Worm (Caenorhabditis elegans) whole organism, L1 larva: Measurements from ENCODE around the gene ddr-1.

ENCODE experiments used
- fkh-4 ChIP-seq: sonication (generic microtip); optimal IDR thresholded peaks from 2 replicates; lab custom pipeline; 2016; ENCODE audit warnings: missing compliant biosample characterization, missing genetic modification characterization, borderline replicate concordance
- fos-1 ChIP-seq: fragments of 150-350 bp; optimal IDR thresholded peaks from 2 replicates; lab custom pipeline; 2014; ENCODE audit warnings: missing biosample characterization, missing genetic modification characterization
- nhr-47 ChIP-seq: sonication (generic microtip); optimal IDR thresholded peaks from 2 replicates; lab custom pipeline; 2016; ENCODE audit warnings: mild to moderate bottlenecking, missing genetic modification characterization, moderate library complexity, missing compliant biosample characterization
- snpc-4 ChIP-seq: fragments of 150-350 bp; optimal IDR thresholded peaks from 2 replicates; lab custom pipeline; 2014; ENCODE audit warnings: missing biosample characterization, missing genetic modification characterization
- unc-62 ChIP-seq: fragments of 150-350 bp; optimal IDR thresholded peaks from 2 replicates; lab custom pipeline; 2014; ENCODE audit warnings: missing biosample characterization, missing genetic modification reagents, missing genetic modification characterization

DNA sequence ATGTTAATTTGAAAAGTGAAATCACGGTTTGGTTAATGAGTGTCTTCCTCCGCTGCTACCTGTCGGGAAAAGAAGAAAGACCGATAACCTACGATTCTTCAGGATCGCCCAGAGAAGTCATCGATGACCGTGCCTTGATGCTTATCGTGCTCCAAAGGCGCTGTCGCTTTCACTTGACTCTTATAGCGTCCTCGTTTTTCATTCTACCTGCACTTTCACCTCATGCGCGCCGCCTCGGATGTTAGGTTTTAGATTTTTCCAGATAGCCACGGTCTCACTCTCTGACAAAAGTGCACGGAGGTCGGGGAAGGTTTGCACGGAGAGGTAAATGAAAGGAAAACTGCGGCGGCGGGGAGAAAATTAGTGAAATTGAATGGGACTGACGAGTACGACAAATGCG lies 27.8 kb downstream of the ddr-1 start:
- TF ChIP-seq unc-62 (no peak), fkh-4 (tag; lab: Kevin White, UChicago) (no peak), snpc-4 (tag; lab: Kevin White, UChicago) (no peak), fos-1 (tag; lab: Kevin White, UChicago) (no peak), nhr-47 (no peak)
